Fruit fly (Drosophila melanogaster): Measurements from ENCODE around the gene CG14260.

CG14260 gene

dm6 chr3R:27246264-27246663 is 19.0 kb upstream of the CG14260 start (continued):
- TF ChIP-seq btn (GFP tag; optimal IDR thresholded peaks at IDR 0.05) (no peak), CG6272 (GFP tag; IDR thresholded peaks at IDR 0.05) (no peak), vvl (GFP tag; IDR thresholded peaks at IDR 0.05) (peak; percentile 86), CG14014 (GFP tag; IDR thresholded peaks at IDR 0.05) (no peak), CG6654 (GFP tag; optimal IDR thresholded peaks at IDR 0.05) (peak; percentile 38), nom (GFP tag; optimal IDR thresholded peaks at IDR 0.05) (peak; percentile 56), CG11696 (GFP tag; IDR thresholded peaks at IDR 0.05) (peak; percentile 91), kah (GFP tag; optimal IDR thresholded peaks at IDR 0.05) (peak; percentile 74)

dm6 chr3R:27247892-27248291 is 17.4 kb upstream of the CG14260 start, which contains the start of gene CG5984:
Gene CG5984 (minus strand): TSS chr3R:27247992.
- TF ChIP-seq zf30C (GFP tag; optimal IDR thresholded peaks at IDR 0.05) (no peak), sd (tag; optimal IDR thresholded peaks at IDR 0.05) (peak; percentile 88), tap (tag; optimal IDR thresholded peaks at IDR 0.05) (no peak), CG10147 (GFP tag; optimal IDR thresholded peaks at IDR 0.05) (no peak), da (GFP tag; optimal IDR thresholded peaks at IDR 0.05) (no peak), Dref (GFP tag; IDR thresholded peaks at IDR 0.05) (no peak), gce (GFP tag; IDR thresholded peaks at IDR 0.05) (no peak), Fer1 (GFP tag; optimal IDR thresholded peaks at IDR 0.05) (no peak), Nf-YC (tag; optimal IDR thresholded peaks at IDR 0.05) (peak; percentile 37), CG6683 (GFP tag; optimal IDR thresholded peaks at IDR 0.05) (no peak), CG7786 (GFP tag; optimal IDR thresholded peaks at IDR 0.05) (no peak), Asciz (GFP tag; optimal IDR thresholded peaks at IDR 0.05) (no peak), CG4854 (GFP tag; optimal IDR thresholded peaks at IDR 0.05) (no peak), D19B (GFP tag; optimal IDR thresholded peaks at IDR 0.05) (no peak), Deaf1 (tag; optimal IDR thresholded peaks at IDR 0.05) (peak; percentile 32)

- no peak for TF ChIP-seq CG15696 (tag; optimal IDR thresholded peaks at IDR 0.05)
- TF ChIP-seq pan (optimal IDR thresholded peaks at IDR 0.05) = no peak
- no peak for TF ChIP-seq pan (GFP tag; optimal IDR thresholded peaks at IDR 0.05 in 1 of 2, IDR thresholded peaks at IDR 0.05 in 1 of 2)
- no peak for TF ChIP-seq ab (GFP tag; optimal IDR thresholded peaks at IDR 0.05)
- TF ChIP-seq hb (GFP tag; IDR thresholded peaks at IDR 0.05; ENCODE audit: partially characterized antibody) = no peak
- no peak for TF ChIP-seq Hand (GFP tag; optimal IDR thresholded peaks at IDR 0.05)
- no peak for TF ChIP-seq br (optimal IDR thresholded peaks at IDR 0.05)
- TF ChIP-seq CG9437 (GFP tag; optimal IDR thresholded peaks at IDR 0.05) = no peak
- no peak for TF ChIP-seq CG11247 (GFP tag; IDR thresholded peaks at IDR 0.05)
- no peak for TF ChIP-seq CG2889 (GFP tag; IDR thresholded peaks at IDR 0.05)
- no peak for TF ChIP-seq nau (GFP tag; optimal IDR thresholded peaks at IDR 0.05)
- TF ChIP-seq CG14710 (tag; optimal IDR thresholded peaks at IDR 0.05) = no peak
- no peak for TF ChIP-seq wor (GFP tag; IDR thresholded peaks at IDR 0.05)
- no peak for TF ChIP-seq exex (tag; optimal IDR thresholded peaks at IDR 0.05)
- TF ChIP-seq sna (GFP tag; IDR thresholded peaks at IDR 0.05; ENCODE audit: partially characterized antibody) = no peak
- no peak for TF ChIP-seq Dip2 (GFP tag; IDR thresholded peaks at IDR 0.05)
- TF ChIP-seq CTCF (GFP tag; optimal IDR thresholded peaks at IDR 0.05) = no peak
- TF ChIP-seq CG11398 (GFP tag; optimal IDR thresholded peaks at IDR 0.05) = no peak
- TF ChIP-seq usp (GFP tag; optimal IDR thresholded peaks at IDR 0.05) = no peak
- TF ChIP-seq trem (tag; optimal IDR thresholded peaks at IDR 0.05) = no peak
- TF ChIP-seq jing (GFP tag; optimal IDR thresholded peaks at IDR 0.05) = no peak
These were observed 14.3 kb upstream of the CG14260 start, which contains the start of the genes TTLL6B and TfIIA-L for dm6 chr3R:27250907-27251306. Gene TTLL6B (minus strand): TSS chr3R:27251007. Gene TfIIA-L (plus strand): TSS chr3R:27251112.
